Fruit fly (Drosophila melanogaster) whole organism, embryonic: ENCODE results near the gene Osi7.

Experiments
- Abd-B ChIP-seq: fragments of 200-800 bp; sonication (Bioruptor generic); optimal IDR thresholded peaks from 2 replicates; lab custom pipeline; 2018; ENCODE audit warnings: missing biosample characterization, mild to moderate bottlenecking, missing genetic modification characterization, moderate library complexity
- B-H2 ChIP-seq: fragments of 200-800 bp; sonication (Bioruptor generic); optimal IDR thresholded peaks from 2 replicates; lab custom pipeline; 2018; ENCODE audit warnings: missing biosample characterization, mild to moderate bottlenecking, missing genetic modification characterization
- Blimp-1 ChIP-seq: fragments of 200-800 bp; sonication (Bioruptor generic); optimal IDR thresholded peaks from 3 replicates; lab custom pipeline; 2018; ENCODE audit warnings: missing biosample characterization, missing genetic modification characterization, mild to moderate bottlenecking, moderate library complexity, missing genetic modification reagents
- CG10431 ChIP-seq: fragments of 200-800 bp; sonication (Bioruptor generic); optimal IDR thresholded peaks from 3 replicates; lab custom pipeline; 2018; ENCODE audit warnings: missing biosample characterization, mild to moderate bottlenecking, missing genetic modification characterization
- CG11695 ChIP-seq: fragments of 200-800 bp; sonication (Bioruptor generic); IDR thresholded peaks from 3 replicates; pipeline ENCODE4 v1.3.6; 2022; ENCODE audit warnings: missing biosample characterization, missing genetic modification characterization
- CG12071 ChIP-seq: fragments of 200-800 bp; sonication (Bioruptor generic); optimal IDR thresholded peaks from 3 replicates; lab custom pipeline; 2018; ENCODE audit warnings: missing biosample characterization, mild to moderate bottlenecking, missing genetic modification characterization
- CG12744 ChIP-seq: fragments of 200-800 bp; sonication (Bioruptor generic); optimal IDR thresholded peaks from 2 replicates; lab custom pipeline; 2016; ENCODE audit warnings: missing biosample characterization, missing genetic modification characterization
- CG12942 ChIP-seq: fragments of 200-800 bp; sonication (Bioruptor generic); optimal IDR thresholded peaks from 3 replicates; lab custom pipeline; 2016; ENCODE audit warnings: missing biosample characterization, missing genetic modification characterization
- CG13296 ChIP-seq: fragments of 200-800 bp; sonication (Bioruptor generic); optimal IDR thresholded peaks from 3 replicates; lab custom pipeline; 2018; ENCODE audit warnings: missing biosample characterization, mild to moderate bottlenecking, missing genetic modification characterization
- CG14441 ChIP-seq: fragments of 200-800 bp; sonication (Bioruptor generic); IDR thresholded peaks from 2 replicates; pipeline ENCODE4 v1.3.6; 2022; ENCODE audit warnings: missing biosample characterization, missing genetic modification characterization
- CG1603 ChIP-seq: fragments of 200-800 bp; sonication (Bioruptor generic); optimal IDR thresholded peaks from 2 replicates; lab custom pipeline; 2019; ENCODE audit warnings: missing biosample characterization, mild to moderate bottlenecking, missing genetic modification characterization, moderate library complexity
- CG16779 ChIP-seq: fragments of 200-800 bp; sonication (Bioruptor generic); IDR thresholded peaks from 2 replicates; pipeline ENCODE4 v1.3.6; 2022; ENCODE audit warnings: missing biosample characterization, missing genetic modification characterization
- CG16813 ChIP-seq: fragments of 200-800 bp; sonication (Bioruptor generic); IDR thresholded peaks from 3 replicates; pipeline ENCODE4 v1.3.6; 2022; ENCODE audit warnings: missing biosample characterization, missing genetic modification characterization; ENCODE audit not compliant: partially characterized antibody
- CG17359 ChIP-seq: fragments of 200-800 bp; sonication (Bioruptor generic); optimal IDR thresholded peaks from 3 replicates; lab custom pipeline; 2018; ENCODE audit warnings: missing biosample characterization, mild to moderate bottlenecking, missing genetic modification characterization, moderate library complexity
- CG17912 ChIP-seq: fragments of 200-800 bp; sonication (Bioruptor generic); optimal IDR thresholded peaks from 2 replicates; lab custom pipeline; 2018; ENCODE audit warnings: missing biosample characterization, mild to moderate bottlenecking, missing genetic modification characterization
- CG18476 ChIP-seq: fragments of 200-800 bp; sonication (Bioruptor generic); optimal IDR thresholded peaks from 2 replicates; lab custom pipeline; 2016; ENCODE audit warnings: missing biosample characterization, mild to moderate bottlenecking, missing genetic modification characterization
- CG42726 ChIP-seq: fragments of 200-800 bp; sonication (Bioruptor generic); IDR thresholded peaks from 2 replicates; pipeline ENCODE4 v1.3.6; 2022; ENCODE audit warnings: missing biosample characterization, missing genetic modification characterization; ENCODE audit not compliant: partially characterized antibody
- CG4282 ChIP-seq: fragments of 200-800 bp; sonication (Bioruptor generic); optimal IDR thresholded peaks from 2 replicates; lab custom pipeline; 2016; ENCODE audit warnings: missing biosample characterization, missing genetic modification characterization
- CG43689 ChIP-seq: fragments of 200-800 bp; sonication (Bioruptor generic); IDR thresholded peaks from 2 replicates; pipeline ENCODE4 v1.3.6; 2022; ENCODE audit warnings: missing biosample characterization, missing genetic modification characterization
- CG9797 ChIP-seq: fragments of 200-800 bp; sonication (Bioruptor generic); optimal IDR thresholded peaks from 3 replicates; lab custom pipeline; 2018; ENCODE audit warnings: missing biosample characterization, mild to moderate bottlenecking, missing genetic modification characterization
- CHES-1-like ChIP-seq: fragments of 200-800 bp; sonication (Bioruptor generic); optimal IDR thresholded peaks from 2 replicates; lab custom pipeline; 2016; ENCODE audit warnings: missing biosample characterization, missing genetic modification characterization
- Dbx ChIP-seq: fragments of 200-800 bp; sonication (Bioruptor generic); IDR thresholded peaks from 3 replicates; pipeline ENCODE4 v1.3.6; 2022; ENCODE audit warnings: missing biosample characterization, missing genetic modification characterization
- Ets97D ChIP-seq: fragments of 200-800 bp; sonication (Bioruptor generic); optimal IDR thresholded peaks from 3 replicates; lab custom pipeline; 2016; ENCODE audit warnings: missing biosample characterization, missing genetic modification characterization
- Fer2 ChIP-seq: fragments of 200-800 bp; sonication (Bioruptor generic); optimal IDR thresholded peaks from 2 replicates; lab custom pipeline; 2018; ENCODE audit warnings: missing biosample characterization, mild to moderate bottlenecking, missing genetic modification characterization, moderate library complexity
- HLHmδ ChIP-seq: fragments of 200-800 bp; sonication (Bioruptor generic); optimal IDR thresholded peaks from 2 replicates; lab custom pipeline; 2018; ENCODE audit warnings: missing biosample characterization, mild to moderate bottlenecking, missing genetic modification characterization, moderate library complexity
- Hr39 ChIP-seq: fragments of >200 bp; optimal IDR thresholded peaks from 2 replicates; lab custom pipeline; 2017
- Optix ChIP-seq: fragments of 200-800 bp; sonication (Bioruptor generic); IDR thresholded peaks from 3 replicates; pipeline ENCODE4 v1.3.6; 2022; ENCODE audit warnings: missing biosample characterization, missing genetic modification characterization
- Sox100B ChIP-seq: fragments of 200-800 bp; sonication (Bioruptor generic); optimal IDR thresholded peaks from 3 replicates; lab custom pipeline; 2018; ENCODE audit warnings: missing biosample characterization, mild to moderate bottlenecking, missing genetic modification characterization
- Ssrp ChIP-seq: fragments of 200-800 bp; sonication (Bioruptor generic); optimal IDR thresholded peaks from 2 replicates; lab custom pipeline; 2018; ENCODE audit warnings: missing biosample characterization, mild to moderate bottlenecking, missing genetic modification characterization, moderate library complexity
- Usf ChIP-seq: fragments of 200-800 bp; sonication (Bioruptor generic); optimal IDR thresholded peaks from 2 replicates; lab custom pipeline; 2017; ENCODE audit warnings: missing genotype, missing biosample characterization, missing genetic modification characterization
- bbx ChIP-seq: fragments of 200-800 bp; sonication (Bioruptor generic); IDR thresholded peaks from 2 replicates; pipeline ENCODE4 v1.3.6; 2022; ENCODE audit warnings: missing biosample characterization, missing genetic modification characterization; ENCODE audit not compliant: partially characterized antibody
- bcd ChIP-seq: fragments of 200-800 bp; sonication (Bioruptor generic); optimal IDR thresholded peaks from 2 replicates; lab custom pipeline; 2017; ENCODE audit warnings: missing biosample characterization, mild to moderate bottlenecking, missing genetic modification characterization
- cato ChIP-seq: fragments of 200-800 bp; sonication (Bioruptor generic); optimal IDR thresholded peaks from 2 replicates; lab custom pipeline; 2016; ENCODE audit warnings: missing biosample characterization, missing genetic modification characterization, borderline replicate concordance
- cg ChIP-seq: fragments of 200-800 bp; sonication (Bioruptor generic); optimal IDR thresholded peaks from 3 replicates; lab custom pipeline; 2019; ENCODE audit warnings: missing biosample characterization, mild to moderate bottlenecking, missing genetic modification characterization, moderate library complexity
- dmrt99B ChIP-seq: fragments of 200-800 bp; sonication (Bioruptor generic); optimal IDR thresholded peaks from 2 replicates; lab custom pipeline; 2018; ENCODE audit warnings: missing biosample characterization, mild to moderate bottlenecking, missing genetic modification characterization, moderate library complexity
- dpn ChIP-seq, 2 experiments: fragments of 200-800 bp; sonication (Bioruptor generic); optimal IDR thresholded peaks; 3 replicates each; lab custom pipeline; 2016; ENCODE audit warnings: missing biosample characterization in 2 of 2, missing genetic modification characterization in 2 of 2
- ewg ChIP-seq: fragments of 200-800 bp; sonication (Bioruptor generic); optimal IDR thresholded peaks from 3 replicates; lab custom pipeline; 2017; ENCODE audit warnings: mild to moderate bottlenecking, missing biosample characterization, missing genetic modification reagents, missing genetic modification characterization
- fd96Cb ChIP-seq: fragments of 200-800 bp; sonication (Bioruptor generic); optimal IDR thresholded peaks from 2 replicates; lab custom pipeline; 2018; ENCODE audit warnings: missing biosample characterization, mild to moderate bottlenecking, missing genetic modification characterization, moderate library complexity
- grn ChIP-seq: fragments of 200-800 bp; sonication (Bioruptor generic); optimal IDR thresholded peaks from 3 replicates; lab custom pipeline; 2017; ENCODE audit warnings: missing biosample characterization, missing genetic modification characterization
- ham ChIP-seq: fragments of 200-800 bp; sonication (Bioruptor generic); IDR thresholded peaks from 2 replicates; pipeline ENCODE4 v1.3.6; 2022; ENCODE audit warnings: missing biosample characterization, missing genetic modification characterization
- jing ChIP-seq: fragments of 200-800 bp; sonication (Bioruptor generic); optimal IDR thresholded peaks from 2 replicates; lab custom pipeline; 2018; ENCODE audit warnings: missing biosample characterization, mild to moderate bottlenecking, missing genetic modification characterization
- otp ChIP-seq: fragments of 200-800 bp; sonication (Bioruptor generic); IDR thresholded peaks from 3 replicates; pipeline ENCODE4, ENCODE4 v1.3.6; 2022; ENCODE audit warnings: missing biosample characterization, missing genetic modification characterization
- phol ChIP-seq: fragments of 200-800 bp; sonication (Bioruptor generic); optimal IDR thresholded peaks from 3 replicates; lab custom pipeline; 2018; ENCODE audit warnings: missing biosample characterization, mild to moderate bottlenecking, missing genetic modification characterization, moderate library complexity
- scrt ChIP-seq: fragments of 200-800 bp; sonication (Bioruptor generic); optimal IDR thresholded peaks from 2 replicates; lab custom pipeline; 2018; ENCODE audit warnings: missing biosample characterization, mild to moderate bottlenecking, missing genetic modification characterization, moderate library complexity
- sd ChIP-seq: fragments of 200-800 bp; sonication (Bioruptor generic); optimal IDR thresholded peaks from 3 replicates; lab custom pipeline; 2018; ENCODE audit warnings: missing biosample characterization, mild to moderate bottlenecking, missing genetic modification characterization, moderate library complexity
- sens ChIP-seq: fragments of 200-800 bp; sonication (Bioruptor generic); peaks from one replicate; lab custom pipeline; 2016; ENCODE audit warnings: missing biosample characterization, missing genetic modification characterization
- sim ChIP-seq: fragments of 200-800 bp; sonication (Bioruptor generic); IDR thresholded peaks from 2 replicates; pipeline ENCODE4 v1.3.6; 2022; ENCODE audit warnings: missing biosample characterization, missing genetic modification characterization
- sima ChIP-seq: fragments of 200-800 bp; sonication (Bioruptor generic); optimal IDR thresholded peaks from 2 replicates; lab custom pipeline; 2016; ENCODE audit warnings: missing biosample characterization, missing genetic modification characterization
- ssp ChIP-seq: fragments of 200-800 bp; sonication (Bioruptor generic); IDR thresholded peaks from 2 replicates; pipeline ENCODE4 v1.3.6; 2022; ENCODE audit warnings: missing biosample characterization, missing genetic modification characterization
- stc ChIP-seq: fragments of 200-800 bp; sonication (Bioruptor generic); IDR thresholded peaks from 2 replicates; pipeline ENCODE4 v1.3.6; 2022; ENCODE audit warnings: missing biosample characterization, missing genetic modification characterization
- tup ChIP-seq: fragments of 200-800 bp; sonication (Bioruptor generic); optimal IDR thresholded peaks from 2 replicates; lab custom pipeline; 2016; ENCODE audit warnings: missing biosample characterization, mild to moderate bottlenecking, missing genetic modification characterization, moderate library complexity
- z ChIP-seq: fragments of 200-800 bp; sonication (Bioruptor generic); IDR thresholded peaks from 3 replicates; pipeline ENCODE4 v1.3.6; 2022; ENCODE audit warnings: missing biosample characterization, missing genetic modification characterization

The Osi7 gene

DNA sequence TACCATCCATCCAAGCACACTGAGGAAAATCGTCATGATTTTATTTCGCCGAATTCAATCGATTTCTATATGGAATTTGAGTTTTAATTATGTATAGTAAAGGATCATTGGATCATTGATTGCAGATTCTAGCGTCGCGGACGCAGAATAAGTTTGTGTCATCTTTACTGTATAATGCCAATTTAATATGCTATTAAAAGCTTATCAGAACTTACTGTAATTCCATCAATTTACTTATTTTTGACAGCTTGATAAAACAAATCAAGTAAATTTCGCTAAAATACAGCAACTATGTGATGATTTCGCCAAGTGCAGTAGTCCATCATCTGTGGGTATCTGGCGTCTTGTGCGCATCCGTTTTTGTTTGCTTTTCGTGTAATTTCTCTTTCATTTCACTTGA is 15.7 kb upstream of the Osi7 start (continued):
- TF ChIP-seq CG16813 (GFP tag; lab: Robert Waterston, UW): no peak
- TF ChIP-seq otp (GFP tag; lab: Robert Waterston, UW): no peak
- no peak for TF ChIP-seq ssp (GFP tag; lab: Robert Waterston, UW)
- TF ChIP-seq sim (GFP tag; lab: Robert Waterston, UW): no peak
- TF ChIP-seq CG9797 (GFP tag; lab: Kevin White, UChicago): no peak
- TF ChIP-seq tup (GFP tag; lab: Kevin White, UChicago): no peak
- no peak for TF ChIP-seq CG42726 (GFP tag; lab: Robert Waterston, UW)
- peak; percentile 44 for TF ChIP-seq phol (tag; lab: Kevin White, UChicago)
- TF ChIP-seq dpn (GFP tag; optimal IDR thresholded peaks at IDR 0.05; lab: Kevin White, UChicago): no peak
- no peak for TF ChIP-seq Optix (GFP tag; lab: Robert Waterston, UW)
- no peak for TF ChIP-seq CG12744 (GFP tag; lab: Kevin White, UChicago)
- no peak for TF ChIP-seq CG43689
- no peak for TF ChIP-seq jing (GFP tag; lab: Kevin White, UChicago)
- no peak for TF ChIP-seq cato
- TF ChIP-seq Sox100B: peak; percentile 44
- TF ChIP-seq sima (GFP tag; lab: Kevin White, UChicago): no peak
- no peak for TF ChIP-seq Abd-B (GFP tag; lab: Kevin White, UChicago)
- no peak for TF ChIP-seq Usf (GFP tag; lab: Kevin White, UChicago)
- TF ChIP-seq bcd (GFP tag; lab: Kevin White, UChicago): no peak
- TF ChIP-seq CG10431 (GFP tag; lab: Kevin White, UChicago): no peak
- TF ChIP-seq CG12071 (GFP tag; lab: Kevin White, UChicago): no peak
- no peak for TF ChIP-seq CG18476 (GFP tag; lab: Kevin White, UChicago)
- TF ChIP-seq Hr39 (lab: Kevin White, UChicago): no peak
- TF ChIP-seq Ets97D (GFP tag; lab: Kevin White, UChicago): no peak
- TF ChIP-seq CG11695 (GFP tag; lab: Robert Waterston, UW): no peak
- no peak for TF ChIP-seq bbx (GFP tag; lab: Robert Waterston, UW)
- peak; percentile 6 for TF ChIP-seq Blimp-1
- TF ChIP-seq CG1603 (tag; lab: Kevin White, UChicago): peak; percentile 32
- TF ChIP-seq Fer2 (tag; lab: Kevin White, UChicago): no peak
- peak; percentile 5 for TF ChIP-seq Ssrp (tag; lab: Kevin White, UChicago)
- no peak for TF ChIP-seq CG4282 (GFP tag; lab: Kevin White, UChicago)
- no peak for TF ChIP-seq CG14441 (GFP tag; lab: Robert Waterston, UW)
- TF ChIP-seq CG12942: no peak
- TF ChIP-seq CG13296 (GFP tag; lab: Kevin White, UChicago): no peak
- no peak for TF ChIP-seq cg
- no peak for TF ChIP-seq stc (GFP tag; lab: Robert Waterston, UW)
- no peak for TF ChIP-seq B-H2
- peak; percentile 21 for TF ChIP-seq fd96Cb (tag; lab: Kevin White, UChicago)
- no peak for TF ChIP-seq z (GFP tag; lab: Robert Waterston, UW)
- no peak for TF ChIP-seq CG17912 (GFP tag; lab: Kevin White, UChicago)
- TF ChIP-seq HLHmδ (GFP tag; lab: Kevin White, UChicago): no peak
- peak; percentile 16 for TF ChIP-seq CG17359 (tag; lab: Kevin White, UChicago)
- peak; percentile 80 for TF ChIP-seq sens
- no peak for TF ChIP-seq CG16779 (GFP tag; lab: Robert Waterston, UW)
- peak; percentile 63 for TF ChIP-seq dmrt99B (tag; lab: Kevin White, UChicago)
- TF ChIP-seq scrt: no peak
- no peak for TF ChIP-seq grn (GFP tag; lab: Kevin White, UChicago)
- no peak for TF ChIP-seq sd (tag; lab: Kevin White, UChicago)
- peak; percentile 5 for TF ChIP-seq ewg (GFP tag; lab: Kevin White, UChicago)
- TF ChIP-seq ham (GFP tag; lab: Robert Waterston, UW): no peak
- TF ChIP-seq Dbx (GFP tag; lab: Robert Waterston, UW): no peak
- no peak for TF ChIP-seq CHES-1-like
